Fruit fly (Drosophila melanogaster) whole organism, embryonic: ENCODE data around the gene TwdlF.

Experiments
- Aef1 ChIP-seq: fragments of 200-800 bp; sonication (Bioruptor generic); IDR thresholded peaks from 3 replicates; pipeline ENCODE4 v1.3.6; 2022; ENCODE audit warnings: missing biosample characterization, missing genetic modification characterization
- Antp ChIP-seq: fragments of 200-800 bp; sonication (Bioruptor generic); optimal IDR thresholded peaks from 3 replicates; lab custom pipeline; 2016; ENCODE audit warnings: missing biosample characterization, missing genetic modification characterization
- Bgb ChIP-seq: fragments of 200-800 bp; sonication (Bioruptor generic); IDR thresholded peaks from 2 replicates; pipeline ENCODE4 v1.3.6; 2022; ENCODE audit warnings: missing biosample characterization, missing genetic modification characterization; ENCODE audit not compliant: partially characterized antibody
- CG10274 ChIP-seq: fragments of 200-800 bp; sonication (Bioruptor generic); optimal IDR thresholded peaks from 3 replicates; lab custom pipeline; 2017; ENCODE audit warnings: missing biosample characterization, mild to moderate bottlenecking, missing genetic modification characterization
- CG12104 ChIP-seq: fragments of 200-800 bp; sonication (Bioruptor generic); optimal IDR thresholded peaks from 3 replicates; lab custom pipeline; 2016; ENCODE audit warnings: missing biosample characterization, missing genetic modification characterization
- CG12155 ChIP-seq: fragments of 200-800 bp; sonication (Bioruptor generic); optimal IDR thresholded peaks from 3 replicates; lab custom pipeline; 2016; ENCODE audit warnings: missing biosample characterization, missing genetic modification characterization
- CG16815 ChIP-seq: fragments of 200-800 bp; sonication (Bioruptor generic); optimal IDR thresholded peaks from 3 replicates; lab custom pipeline; 2017; ENCODE audit warnings: missing biosample characterization, mild to moderate bottlenecking, missing genetic modification characterization
- CG17186 ChIP-seq: fragments of 200-800 bp; sonication (Bioruptor generic); optimal IDR thresholded peaks from 3 replicates; lab custom pipeline; 2017; ENCODE audit warnings: missing biosample characterization, missing genetic modification reagents, missing genetic modification characterization
- CG17328 ChIP-seq: fragments of 200-800 bp; sonication (Bioruptor generic); IDR thresholded peaks from 2 replicates; pipeline ENCODE4 v1.3.6; 2022; ENCODE audit warnings: missing biosample characterization, missing genetic modification characterization
- CG17361 ChIP-seq: fragments of 200-800 bp; sonication (Bioruptor generic); IDR thresholded peaks from 3 replicates; pipeline ENCODE4 v1.3.6; 2022; ENCODE audit warnings: missing biosample characterization, missing genetic modification characterization
- CG17612 ChIP-seq: fragments of 200-800 bp; sonication (Bioruptor generic); IDR thresholded peaks from 2 replicates; pipeline ENCODE4 v1.3.6; 2022; ENCODE audit warnings: missing biosample characterization, missing genetic modification characterization
- CG17802 ChIP-seq: fragments of 200-800 bp; sonication (Bioruptor generic); optimal IDR thresholded peaks from 2 replicates; lab custom pipeline; 2018; ENCODE audit warnings: missing biosample characterization, mild to moderate bottlenecking, missing genetic modification characterization, moderate library complexity
- CG18011 ChIP-seq: fragments of 200-800 bp; sonication (Bioruptor generic); optimal IDR thresholded peaks from 2 replicates; lab custom pipeline; 2017; ENCODE audit warnings: missing biosample characterization, missing genetic modification characterization, mild to moderate bottlenecking, moderate library complexity, missing genotype
- CG18262 ChIP-seq: fragments of 200-800 bp; optimal IDR thresholded peaks from 3 replicates; lab custom pipeline; 2019; ENCODE audit warnings: missing biosample characterization, mild to moderate bottlenecking, missing genetic modification characterization, moderate library complexity
- CG2116 ChIP-seq: fragments of 200-800 bp; sonication (Bioruptor generic); optimal IDR thresholded peaks from 3 replicates; lab custom pipeline; 2018; ENCODE audit warnings: missing biosample characterization, mild to moderate bottlenecking, missing genetic modification characterization
- CG2120 ChIP-seq: fragments of 200-800 bp; sonication (Bioruptor generic); optimal IDR thresholded peaks from 3 replicates; lab custom pipeline; 2016; ENCODE audit warnings: missing biosample characterization, missing genetic modification characterization
- CG30020 ChIP-seq: fragments of 200-800 bp; optimal IDR thresholded peaks from 2 replicates; lab custom pipeline; 2019; ENCODE audit warnings: missing biosample characterization, mild to moderate bottlenecking, missing genetic modification characterization, moderate library complexity
- CG30403 ChIP-seq: fragments of 200-800 bp; sonication (Bioruptor generic); optimal IDR thresholded peaks from 3 replicates; lab custom pipeline; 2016; ENCODE audit warnings: missing biosample characterization, missing genetic modification characterization
- CG31388 ChIP-seq: fragments of 200-800 bp; sonication (Bioruptor generic); optimal IDR thresholded peaks from 2 replicates; lab custom pipeline; 2016; ENCODE audit warnings: missing biosample characterization, missing genetic modification characterization
- CG3407 ChIP-seq: fragments of 200-800 bp; sonication (Bioruptor generic); optimal IDR thresholded peaks from 2 replicates; lab custom pipeline; 2018; ENCODE audit warnings: missing biosample characterization, mild to moderate bottlenecking, missing genetic modification characterization
- CG6791 ChIP-seq: fragments of 200-800 bp; sonication (Bioruptor generic); IDR thresholded peaks from 3 replicates; pipeline ENCODE4 v1.3.6; 2022; ENCODE audit warnings: missing biosample characterization, missing genetic modification characterization; ENCODE audit not compliant: partially characterized antibody
- CG6813 ChIP-seq: fragments of 200-800 bp; sonication (Bioruptor generic); optimal IDR thresholded peaks from 2 replicates; lab custom pipeline; 2017; ENCODE audit warnings: missing biosample characterization, missing genetic modification characterization, mild to moderate bottlenecking, moderate library complexity, missing genetic modification reagents
- CG9797 ChIP-seq: fragments of 200-800 bp; sonication (Bioruptor generic); optimal IDR thresholded peaks from 3 replicates; lab custom pipeline; 2018; ENCODE audit warnings: missing biosample characterization, mild to moderate bottlenecking, missing genetic modification characterization
- CG9817 ChIP-seq: fragments of 200-800 bp; sonication (Bioruptor generic); optimal IDR thresholded peaks from 2 replicates; lab custom pipeline; 2018; ENCODE audit warnings: missing biosample characterization, mild to moderate bottlenecking, missing genetic modification characterization, moderate library complexity
- D19B ChIP-seq: fragments of 200-800 bp; sonication (Bioruptor generic); optimal IDR thresholded peaks from 2 replicates; lab custom pipeline; 2017; ENCODE audit warnings: missing biosample characterization, mild to moderate bottlenecking, missing genetic modification characterization
- Dad ChIP-seq: fragments of 200-800 bp; sonication (Bioruptor generic); optimal IDR thresholded peaks from 3 replicates; lab custom pipeline; 2016; ENCODE audit warnings: missing biosample characterization, missing genetic modification characterization
- Hand ChIP-seq: fragments of 200-800 bp; sonication (Bioruptor generic); optimal IDR thresholded peaks from 2 replicates; lab custom pipeline; 2017; ENCODE audit warnings: mild to moderate bottlenecking, missing biosample characterization, missing genetic modification reagents, missing genetic modification characterization
- Hmr ChIP-seq: fragments of 200-800 bp; sonication (Bioruptor generic); optimal IDR thresholded peaks from 3 replicates; lab custom pipeline; 2017; ENCODE audit warnings: mild to moderate bottlenecking, missing biosample characterization, missing genetic modification reagents, missing genetic modification characterization
- Rfx ChIP-seq: fragments of 200-800 bp; sonication (Bioruptor generic); IDR thresholded peaks from 2 replicates; pipeline ENCODE4 v1.3.6; 2022; ENCODE audit warnings: missing biosample characterization, missing genetic modification characterization
- Xbp1 ChIP-seq: fragments of 200-800 bp; sonication (Bioruptor generic); optimal IDR thresholded peaks from 3 replicates; lab custom pipeline; 2016; ENCODE audit warnings: missing biosample characterization, mild to moderate bottlenecking, missing genetic modification characterization
- al ChIP-seq: fragments of 200-800 bp; sonication (Bioruptor generic); IDR thresholded peaks from 2 replicates; pipeline ENCODE4 v1.3.6; 2022; ENCODE audit warnings: missing biosample characterization, missing genetic modification characterization
- ash1 ChIP-seq: fragments of 200-800 bp; sonication (Bioruptor generic); optimal IDR thresholded peaks from 2 replicates; lab custom pipeline; 2018; ENCODE audit warnings: missing biosample characterization, mild to moderate bottlenecking, missing genetic modification characterization
- bab2 ChIP-seq: fragments of 200-800 bp; sonication (Bioruptor generic); optimal IDR thresholded peaks from 2 replicates; lab custom pipeline; 2016; ENCODE audit warnings: missing biosample characterization, missing genetic modification characterization
- br ChIP-seq: fragments of >200 bp; optimal IDR thresholded peaks from 2 replicates; lab custom pipeline; 2017
- cato ChIP-seq: fragments of 200-800 bp; sonication (Bioruptor generic); optimal IDR thresholded peaks from 2 replicates; lab custom pipeline; 2016; ENCODE audit warnings: missing biosample characterization, missing genetic modification characterization, borderline replicate concordance
- crc ChIP-seq: fragments of 200-800 bp; sonication (Bioruptor generic); optimal IDR thresholded peaks from 2 replicates; lab custom pipeline; 2016; ENCODE audit warnings: missing biosample characterization, missing genetic modification characterization
- disco-r ChIP-seq: fragments of 200-800 bp; sonication (Bioruptor generic); optimal IDR thresholded peaks from 2 replicates; lab custom pipeline; 2016; ENCODE audit warnings: missing biosample characterization, missing genetic modification characterization
- dysf ChIP-seq: fragments of 200-800 bp; sonication (Bioruptor generic); IDR thresholded peaks from 3 replicates; pipeline ENCODE4 v1.3.6; 2022; ENCODE audit warnings: missing biosample characterization, missing genetic modification characterization
- eve ChIP-seq, 2 experiments: fragments of >200 bp; optimal IDR thresholded peaks; 2 replicates each; lab custom pipeline; 2017; ENCODE audit warnings: missing biosample characterization in 2 of 2, missing genetic modification characterization in 2 of 2
- gfzf ChIP-seq: fragments of 200-800 bp; sonication (Bioruptor generic); optimal IDR thresholded peaks from 2 replicates; lab custom pipeline; 2016; ENCODE audit warnings: missing biosample characterization, mild to moderate bottlenecking, missing genetic modification characterization, moderate library complexity
- gt ChIP-seq: fragments of 200-800 bp; sonication (Bioruptor generic); IDR thresholded peaks from 2 replicates; pipeline ENCODE4 v1.3.6; 2022; ENCODE audit warnings: missing biosample characterization, missing genetic modification characterization
- kay ChIP-seq: fragments of 200-800 bp; sonication (Bioruptor generic); optimal IDR thresholded peaks from 2 replicates; lab custom pipeline; 2016; ENCODE audit warnings: missing biosample characterization, missing genetic modification characterization
- lbe ChIP-seq: fragments of 200-800 bp; sonication (Bioruptor generic); optimal IDR thresholded peaks from 2 replicates; lab custom pipeline; 2016; ENCODE audit warnings: missing biosample characterization, mild to moderate bottlenecking, missing genetic modification characterization
- mirr ChIP-seq: fragments of 200-800 bp; sonication (Bioruptor generic); optimal IDR thresholded peaks from 3 replicates; lab custom pipeline; 2018; ENCODE audit warnings: missing biosample characterization, mild to moderate bottlenecking, missing genetic modification characterization
- nerfin-2 ChIP-seq: fragments of 200-800 bp; sonication (Bioruptor generic); IDR thresholded peaks from 2 replicates; pipeline ENCODE4 v1.3.6; 2022; ENCODE audit warnings: missing biosample characterization, missing genetic modification characterization; ENCODE audit not compliant: partially characterized antibody
- onecut ChIP-seq: fragments of 200-800 bp; sonication (Bioruptor generic); IDR thresholded peaks from 2 replicates; pipeline ENCODE4 v1.3.6; 2022; ENCODE audit warnings: missing biosample characterization, missing genetic modification characterization
- p53 ChIP-seq: fragments of 200-800 bp; sonication (Bioruptor generic); optimal IDR thresholded peaks from 2 replicates; lab custom pipeline; 2016; ENCODE audit warnings: missing biosample characterization, missing genetic modification characterization
- peb ChIP-seq: fragments of 200-800 bp; sonication (Bioruptor generic); IDR thresholded peaks from 2 replicates; pipeline ENCODE4 v1.3.6; 2022; ENCODE audit warnings: missing biosample characterization, missing genetic modification characterization
- ranshi ChIP-seq: fragments of 200-800 bp; sonication (Bioruptor generic); IDR thresholded peaks from 2 replicates; pipeline ENCODE4 v1.3.6; 2022; ENCODE audit warnings: missing biosample characterization, missing genetic modification characterization
- seq ChIP-seq: fragments of 200-800 bp; sonication (Bioruptor generic); IDR thresholded peaks from 2 replicates; pipeline ENCODE4 v1.3.6; 2022; ENCODE audit warnings: missing biosample characterization, missing genetic modification characterization
- twi ChIP-seq: fragments of 200-800 bp; optimal IDR thresholded peaks from 2 replicates; lab custom pipeline; 2019; ENCODE audit warnings: missing biosample characterization, mild to moderate bottlenecking, missing genetic modification characterization, moderate library complexity
- wdn ChIP-seq: fragments of 200-800 bp; sonication (Bioruptor generic); IDR thresholded peaks from 2 replicates; pipeline ENCODE4 v1.3.6; 2022; ENCODE audit warnings: missing biosample characterization, missing genetic modification characterization

The TwdlF gene

DNA sequence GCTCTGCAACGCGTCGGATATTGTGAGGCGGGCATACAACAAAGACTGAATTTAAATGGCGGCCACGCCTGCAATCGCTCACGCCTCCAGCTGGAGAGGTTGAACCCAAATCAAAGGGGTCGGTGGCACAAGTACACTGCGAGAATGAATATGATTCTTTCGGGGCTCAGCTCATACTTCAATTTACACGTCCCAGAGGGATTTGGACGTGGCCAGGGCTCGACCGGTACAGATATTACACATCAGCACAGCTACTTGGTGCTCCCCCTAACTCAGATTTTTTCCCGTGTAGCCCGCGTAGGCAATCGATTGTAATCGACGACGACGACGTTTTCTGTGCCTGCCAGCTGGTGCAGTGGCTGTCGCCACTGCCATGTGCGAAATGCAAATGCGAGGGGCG is 32.8 kb upstream of the TwdlF start (continued):
- peak; percentile 69 for TF ChIP-seq wdn
- TF ChIP-seq kay (GFP tag; lab: Kevin White, UChicago), result peak; percentile 53
- no peak for TF ChIP-seq Bgb (GFP tag; lab: Robert Waterston, UW)
- TF ChIP-seq CG16815 (GFP tag; lab: Kevin White, UChicago), result peak; percentile 42
- peak; percentile 68; the same call in 1 of the 3 replicates for TF ChIP-seq CG17361 (GFP tag; lab: Robert Waterston, UW)
- TF ChIP-seq disco-r (GFP tag; lab: Kevin White, UChicago), result peak; percentile 11
- peak; percentile 71 for TF ChIP-seq CG18262
- peak; percentile 63 for TF ChIP-seq CG6813 (GFP tag; lab: Kevin White, UChicago)
- no peak for TF ChIP-seq ash1 (GFP tag; lab: Kevin White, UChicago)
- no peak for TF ChIP-seq CG9797
- TF ChIP-seq nerfin-2, result no peak
- TF ChIP-seq CG12155 (GFP tag; lab: Kevin White, UChicago), result peak; percentile 48
- peak; percentile 44 for TF ChIP-seq CG17186
- peak; percentile 60 for TF ChIP-seq CG2120 (GFP tag; lab: Kevin White, UChicago)
- peak; percentile 45 for TF ChIP-seq CG17802 (tag; lab: Kevin White, UChicago)
- TF ChIP-seq CG2116 (GFP tag; lab: Kevin White, UChicago), result no peak
- TF ChIP-seq eve (GFP tag; optimal IDR thresholded peaks at IDR 0.05; lab: Kevin White, UChicago), result no peak
- TF ChIP-seq D19B (GFP tag; lab: Kevin White, UChicago), result no peak
- peak; percentile 88 for TF ChIP-seq Rfx (GFP tag; lab: Robert Waterston, UW)
- peak; percentile 74 for TF ChIP-seq bab2 (GFP tag; lab: Kevin White, UChicago)
- TF ChIP-seq Antp (GFP tag; lab: Kevin White, UChicago), result peak; percentile 89
- TF ChIP-seq CG10274 (GFP tag; lab: Kevin White, UChicago), result peak; percentile 37
- TF ChIP-seq Aef1, result peak; percentile 90
- peak; percentile 70 for TF ChIP-seq CG9817 (tag; lab: Kevin White, UChicago)
- TF ChIP-seq gfzf (GFP tag; lab: Kevin White, UChicago), result no peak
- peak; percentile 86 for TF ChIP-seq CG17328 (GFP tag; lab: Robert Waterston, UW)
- TF ChIP-seq CG31388 (GFP tag; lab: Kevin White, UChicago), result peak; percentile 40
- peak; percentile 18 for TF ChIP-seq CG18011 (GFP tag; lab: Kevin White, UChicago)
- peak; percentile 69 for TF ChIP-seq CG30403 (GFP tag; lab: Kevin White, UChicago)
- no peak for TF ChIP-seq br (lab: Kevin White, UChicago)
- TF ChIP-seq ranshi, result peak; percentile 90
- peak; percentile 29 for TF ChIP-seq mirr (GFP tag; lab: Kevin White, UChicago)
- TF ChIP-seq Xbp1, result peak; percentile 82
- peak; percentile 91 for TF ChIP-seq dysf (GFP tag; lab: Robert Waterston, UW)
- no peak for TF ChIP-seq CG6791 (GFP tag; lab: Robert Waterston, UW)
- TF ChIP-seq CG3407 (GFP tag; lab: Kevin White, UChicago), result peak; percentile 69
- TF ChIP-seq CG17612 (GFP tag; lab: Robert Waterston, UW), result peak; percentile 69; the same call in 1 of the 2 replicates
- peak; percentile 32 for TF ChIP-seq crc (GFP tag; lab: Kevin White, UChicago)
- no peak for TF ChIP-seq twi
- TF ChIP-seq Hand (GFP tag; lab: Kevin White, UChicago), result no peak
- peak; percentile 47 for TF ChIP-seq cato (GFP tag; lab: Kevin White, UChicago)
- TF ChIP-seq al (GFP tag; lab: Robert Waterston, UW), result peak; percentile 68
- TF ChIP-seq p53 (GFP tag; lab: Kevin White, UChicago), result peak; percentile 34
- peak; percentile 69; the same call in 1 of the 2 replicates for TF ChIP-seq peb (GFP tag; lab: Robert Waterston, UW)
- peak; percentile 62 for TF ChIP-seq Hmr (GFP tag; lab: Kevin White, UChicago)
- peak; percentile 72 for TF ChIP-seq Dad
- TF ChIP-seq seq (GFP tag; lab: Robert Waterston, UW), result peak; percentile 77
- peak; percentile 75; the same call in 1 of the 2 replicates for TF ChIP-seq gt (GFP tag; lab: Robert Waterston, UW)
- peak; percentile 84 for TF ChIP-seq onecut
- peak; percentile 20 for TF ChIP-seq CG12104
- no peak for TF ChIP-seq CG30020
- no peak for TF ChIP-seq lbe (GFP tag; lab: Kevin White, UChicago)
